Fruit fly (Drosophila melanogaster) whole organism, wandering third instar larva: ENCODE measurements around the gene CG17572.
A peak's percentile ranks its signal among the peaks of the same experiment; 100 is the strongest.

Experiments used
- HLH106 ChIP-seq: fragments of 200-800 bp; optimal IDR thresholded peaks from 3 replicates; lab custom pipeline; 2019; ENCODE audit warnings: missing biosample characterization, mild to moderate bottlenecking, missing genetic modification characterization, moderate library complexity
- Hnf4 ChIP-seq: fragments of 200-800 bp; sonication (Bioruptor generic); optimal IDR thresholded peaks from 2 replicates; lab custom pipeline; 2016; ENCODE audit warnings: missing biosample characterization, mild to moderate bottlenecking, missing genetic modification characterization
- Hr83 ChIP-seq: fragments of 200-300 bp; sonication (Bioruptor generic); optimal IDR thresholded peaks from 2 replicates; lab custom pipeline; 2016; ENCODE audit warnings: missing biosample characterization, mild to moderate bottlenecking, missing genetic modification characterization, moderate library complexity; ENCODE audit not compliant: poor library complexity, severe bottlenecking
- Mio ChIP-seq: sonication (Bioruptor generic); optimal IDR thresholded peaks from 2 replicates; lab custom pipeline; 2016; ENCODE audit warnings: missing biosample characterization, missing genetic modification characterization
- Sp1 ChIP-seq: fragments of 200-800 bp; sonication (Bioruptor generic); optimal IDR thresholded peaks from 3 replicates; lab custom pipeline; 2019; ENCODE audit warnings: missing biosample characterization, mild to moderate bottlenecking, missing genetic modification characterization, moderate library complexity
- Vsx2 ChIP-seq: fragments of 200-300, 225-300 bp; sonication (Bioruptor generic); optimal IDR thresholded peaks from 2 replicates; lab custom pipeline; 2018; ENCODE audit warnings: missing biosample characterization, missing genetic modification characterization; ENCODE audit not compliant: partially characterized antibody
- dmrt93B ChIP-seq: fragments of 200-800 bp; sonication (Bioruptor generic); optimal IDR thresholded peaks from 2 replicates; lab custom pipeline; 2018; ENCODE audit warnings: missing biosample characterization, mild to moderate bottlenecking, missing genetic modification characterization
- fru ChIP-seq: fragments of 200-800 bp; sonication (Bioruptor generic); optimal IDR thresholded peaks from 3 replicates; lab custom pipeline; 2016; ENCODE audit warnings: missing biosample characterization, mild to moderate bottlenecking, missing genetic modification characterization
- h ChIP-seq: fragments of 200-800 bp; sonication (Bioruptor generic); optimal IDR thresholded peaks from 3 replicates; lab custom pipeline; 2016; ENCODE audit warnings: missing biosample characterization, mild to moderate bottlenecking, missing genetic modification characterization
- pan ChIP-seq: fragments of >200 bp; optimal IDR thresholded peaks from 2 replicates; lab custom pipeline; 2017
- sv ChIP-seq: fragments of 200-800 bp; sonication (Bioruptor generic); optimal IDR thresholded peaks from 3 replicates; lab custom pipeline; 2016; ENCODE audit warnings: missing biosample characterization, missing genetic modification characterization

DNA sequence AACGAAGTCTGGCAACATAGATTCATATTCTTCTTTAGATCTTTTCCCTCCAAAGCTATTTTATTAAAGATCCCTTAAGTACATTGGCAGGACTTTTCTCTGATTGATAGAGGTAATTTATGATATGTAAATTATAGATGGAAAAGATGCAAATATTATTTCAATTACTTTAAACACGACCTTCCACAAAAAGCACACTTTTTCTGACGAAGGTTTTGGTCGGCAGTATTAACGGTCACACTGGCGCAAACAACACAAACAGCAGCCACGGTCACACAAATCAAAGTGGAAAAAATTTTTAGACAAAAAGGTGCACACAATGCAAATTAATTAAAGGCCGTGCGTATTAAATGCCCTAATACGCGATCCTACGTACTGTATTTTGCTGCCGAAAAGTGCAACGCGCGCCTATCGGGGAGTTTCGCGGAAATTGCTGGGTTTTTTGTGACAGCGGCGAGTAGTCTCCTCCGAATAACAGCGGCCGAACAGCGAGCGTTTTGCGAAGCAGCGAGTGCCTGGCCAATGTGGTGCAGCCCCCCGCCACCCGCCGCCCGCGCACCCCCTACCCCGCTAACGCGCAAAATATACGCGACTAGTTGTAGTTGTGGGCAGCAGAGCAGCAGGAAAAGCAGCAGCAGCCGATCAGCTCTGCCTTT is 20.0 kb downstream of the CG17572 start, which contains the start of gene CG10492:
- TF ChIP-seq sv (GFP tag; lab: Kevin White, UChicago) (no peak), Mio (GFP tag; lab: Kevin White, UChicago) (no peak), h (GFP tag; lab: Kevin White, UChicago) (no peak), HLH106 (tag; lab: Kevin White, UChicago) (no peak), fru (no peak), Vsx2 (no peak), Sp1 (GFP tag; lab: Kevin White, UChicago) (peak; percentile 11), dmrt93B (no peak), pan (no peak), Hr83 (no peak), Hnf4 (GFP tag; lab: Kevin White, UChicago) (no peak)
